Fruit fly (Drosophila melanogaster) whole organism, embryonic: ENCODE data around the gene Rab18.

Source experiments
- Ada2b ChIP-seq: fragments of 200-800 bp; sonication (Bioruptor generic); IDR thresholded peaks from 2 replicates; pipeline ENCODE4 v1.3.6; 2022; ENCODE audit warnings: missing biosample characterization, missing genetic modification characterization
- C15 ChIP-seq: fragments of 200-800 bp; sonication (Bioruptor generic); IDR thresholded peaks from 3 replicates; pipeline ENCODE4 v1.3.6; 2022; ENCODE audit warnings: missing biosample characterization, missing genetic modification characterization
- CG10321 ChIP-seq: fragments of 200-800 bp; sonication (Bioruptor generic); IDR thresholded peaks from 2 replicates; pipeline ENCODE4 v1.3.6; 2022; ENCODE audit warnings: missing biosample characterization, missing genetic modification characterization
- CG13296 ChIP-seq: fragments of 200-800 bp; sonication (Bioruptor generic); optimal IDR thresholded peaks from 3 replicates; lab custom pipeline; 2018; ENCODE audit warnings: missing biosample characterization, mild to moderate bottlenecking, missing genetic modification characterization
- CG14050 ChIP-seq: fragments of 200-800 bp; sonication (Bioruptor generic); IDR thresholded peaks from 3 replicates; pipeline ENCODE4 v1.3.6; 2022; ENCODE audit warnings: missing biosample characterization, missing genetic modification characterization
- CG1529 ChIP-seq: fragments of 200-800 bp; sonication (Bioruptor generic); optimal IDR thresholded peaks from 3 replicates; lab custom pipeline; 2018; ENCODE audit warnings: missing biosample characterization, missing genetic modification characterization
- CG15696 ChIP-seq: fragments of 200-800 bp; sonication (Bioruptor generic); optimal IDR thresholded peaks from 2 replicates; lab custom pipeline; 2019; ENCODE audit warnings: missing biosample characterization, mild to moderate bottlenecking, missing genetic modification characterization, moderate library complexity
- CG17385 ChIP-seq: fragments of 200-800 bp; sonication (Bioruptor generic); optimal IDR thresholded peaks from 3 replicates; lab custom pipeline; 2018; ENCODE audit warnings: missing biosample characterization, mild to moderate bottlenecking, missing genetic modification characterization
- CG17802 ChIP-seq: fragments of 200-800 bp; sonication (Bioruptor generic); optimal IDR thresholded peaks from 2 replicates; lab custom pipeline; 2018; ENCODE audit warnings: missing biosample characterization, mild to moderate bottlenecking, missing genetic modification characterization, moderate library complexity
- CG17912 ChIP-seq: fragments of 200-800 bp; sonication (Bioruptor generic); optimal IDR thresholded peaks from 2 replicates; lab custom pipeline; 2018; ENCODE audit warnings: missing biosample characterization, mild to moderate bottlenecking, missing genetic modification characterization
- CG2875 ChIP-seq: fragments of 200-800 bp; sonication (Bioruptor generic); optimal IDR thresholded peaks from 2 replicates; lab custom pipeline; 2017; ENCODE audit warnings: missing biosample characterization, mild to moderate bottlenecking, missing genetic modification characterization, missing genetic modification reagents
- CG31365 ChIP-seq: fragments of 200-800 bp; sonication (Bioruptor generic); optimal IDR thresholded peaks from 2 replicates; lab custom pipeline; 2018; ENCODE audit warnings: missing biosample characterization, mild to moderate bottlenecking, missing genetic modification characterization
- CG33213 ChIP-seq: fragments of 200-800 bp; sonication (Bioruptor generic); optimal IDR thresholded peaks from 3 replicates; lab custom pipeline; 2016; ENCODE audit warnings: missing biosample characterization, missing genetic modification characterization
- CG4424 ChIP-seq: fragments of 200-800 bp; sonication (Bioruptor generic); optimal IDR thresholded peaks from 3 replicates; lab custom pipeline; 2016; ENCODE audit warnings: missing biosample characterization, missing genetic modification characterization
- CG4854 ChIP-seq: fragments of 200-800 bp; sonication (Bioruptor generic); optimal IDR thresholded peaks from 2 replicates; lab custom pipeline; 2016; ENCODE audit warnings: missing biosample characterization, missing genetic modification characterization, inconsistent platforms
- CG5245 ChIP-seq: fragments of 200-800 bp; sonication (Bioruptor generic); optimal IDR thresholded peaks from 3 replicates; lab custom pipeline; 2016; ENCODE audit warnings: missing biosample characterization, missing genetic modification characterization
- CG6254 ChIP-seq: fragments of 200-800 bp; sonication (Bioruptor generic); optimal IDR thresholded peaks from 3 replicates; lab custom pipeline; 2017; ENCODE audit warnings: mild to moderate bottlenecking, missing biosample characterization, missing genetic modification reagents, missing genetic modification characterization
- CG6854 ChIP-seq: fragments of 200-800 bp; sonication (Bioruptor generic); optimal IDR thresholded peaks from 3 replicates; lab custom pipeline; 2017; ENCODE audit warnings: missing biosample characterization, mild to moderate bottlenecking, missing genetic modification characterization
- CG7556 ChIP-seq: fragments of 200-800 bp; sonication (Bioruptor generic); optimal IDR thresholded peaks from 2 replicates; lab custom pipeline; 2017; ENCODE audit warnings: missing biosample characterization, mild to moderate bottlenecking, missing genetic modification characterization
- CG7839 ChIP-seq: fragments of 200-800 bp; sonication (Bioruptor generic); optimal IDR thresholded peaks from 3 replicates; lab custom pipeline; 2018; ENCODE audit warnings: missing biosample characterization, mild to moderate bottlenecking, missing genetic modification characterization, moderate library complexity
- Camta ChIP-seq: fragments of 200-800 bp; sonication (Bioruptor generic); optimal IDR thresholded peaks from 2 replicates; lab custom pipeline; 2016; ENCODE audit warnings: missing biosample characterization, missing genetic modification characterization
- Chrac-16 ChIP-seq: fragments of 200-800 bp; sonication (Bioruptor generic); optimal IDR thresholded peaks from 3 replicates; lab custom pipeline; 2016; ENCODE audit warnings: missing biosample characterization, missing genetic modification characterization
- CrebB ChIP-seq: fragments of 200-800 bp; sonication (Bioruptor generic); optimal IDR thresholded peaks from 3 replicates; lab custom pipeline; 2018; ENCODE audit warnings: missing biosample characterization, mild to moderate bottlenecking, missing genetic modification characterization
- Doc3 ChIP-seq: fragments of 200-800 bp; sonication (Bioruptor generic); IDR thresholded peaks from 3 replicates; pipeline ENCODE4 v1.3.6; 2022; ENCODE audit warnings: missing biosample characterization, missing genetic modification characterization; ENCODE audit not compliant: partially characterized antibody
- Drgx ChIP-seq: fragments of 200-800 bp; sonication (Bioruptor generic); IDR thresholded peaks from 2 replicates; pipeline ENCODE4 v1.3.6; 2022; ENCODE audit warnings: missing biosample characterization, missing genetic modification characterization
- MTF-1 ChIP-seq: fragments of 200-800 bp; sonication (Bioruptor generic); optimal IDR thresholded peaks from 2 replicates; lab custom pipeline; 2018; ENCODE audit warnings: missing biosample characterization, mild to moderate bottlenecking, missing genetic modification characterization, borderline replicate concordance
- Mes4 ChIP-seq: fragments of 200-800 bp; sonication (Bioruptor generic); optimal IDR thresholded peaks from 2 replicates; lab custom pipeline; 2016; ENCODE audit warnings: missing biosample characterization, missing genetic modification characterization
- Mrtf ChIP-seq: fragments of 200-800 bp; sonication (Bioruptor generic); IDR thresholded peaks from 3 replicates; pipeline ENCODE4 v1.3.6; 2022; ENCODE audit warnings: missing biosample characterization, missing genetic modification characterization
- NK7.1 ChIP-seq: fragments of 200-800 bp; sonication (Bioruptor generic); optimal IDR thresholded peaks from 3 replicates; lab custom pipeline; 2016; ENCODE audit warnings: missing biosample characterization, missing genetic modification characterization
- Tbp ChIP-seq: fragments of >200 bp; optimal IDR thresholded peaks from 2 replicates; lab custom pipeline; 2018; ENCODE audit warnings: missing biosample characterization, missing genetic modification characterization
- Usf ChIP-seq: fragments of 200-800 bp; sonication (Bioruptor generic); optimal IDR thresholded peaks from 2 replicates; lab custom pipeline; 2017; ENCODE audit warnings: missing genotype, missing biosample characterization, missing genetic modification characterization
- dmrt11E ChIP-seq: fragments of 200-800 bp; sonication (Bioruptor generic); optimal IDR thresholded peaks from 3 replicates; lab custom pipeline; 2018; ENCODE audit warnings: missing biosample characterization, mild to moderate bottlenecking, missing genetic modification characterization, moderate library complexity
- esg ChIP-seq: fragments of 200-800 bp; sonication (Bioruptor generic); conservative IDR thresholded peaks from 2 replicates; pipeline ENCODE4 v1.3.6; 2022; ENCODE audit warnings: missing biosample characterization, missing genetic modification characterization
- fd96Cb ChIP-seq: fragments of 200-800 bp; sonication (Bioruptor generic); optimal IDR thresholded peaks from 2 replicates; lab custom pipeline; 2018; ENCODE audit warnings: missing biosample characterization, mild to moderate bottlenecking, missing genetic modification characterization, moderate library complexity
- gem ChIP-seq: fragments of 200-800 bp; sonication (Bioruptor generic); optimal IDR thresholded peaks from 2 replicates; lab custom pipeline; 2019; ENCODE audit warnings: missing biosample characterization, mild to moderate bottlenecking, missing genetic modification characterization, moderate library complexity
- gsb-n ChIP-seq: fragments of 200-800 bp; sonication (Bioruptor generic); optimal IDR thresholded peaks from 3 replicates; lab custom pipeline; 2018; ENCODE audit warnings: missing biosample characterization, mild to moderate bottlenecking, missing genetic modification characterization
- lab ChIP-seq: fragments of 200-800 bp; sonication (Bioruptor generic); optimal IDR thresholded peaks from 3 replicates; lab custom pipeline; 2017; ENCODE audit warnings: missing biosample characterization, missing genetic modification characterization, mild to moderate bottlenecking, moderate library complexity, missing genetic modification reagents
- lilli ChIP-seq: fragments of 200-800 bp; sonication (Bioruptor generic); optimal IDR thresholded peaks from 3 replicates; lab custom pipeline; 2016; ENCODE audit warnings: missing biosample characterization, missing genetic modification characterization
- lmd ChIP-seq: fragments of 200-800 bp; sonication (Bioruptor generic); IDR thresholded peaks from 2 replicates; pipeline ENCODE4 v1.3.6; 2022; ENCODE audit warnings: missing biosample characterization, missing genetic modification characterization
- lola ChIP-seq, 3 experiments: fragments of >200 bp in 2 of 3; fragments of 200-800 bp in 1 of 3; sonication (Bioruptor generic) in 1 of 3; optimal IDR thresholded peaks; 2 replicates each; lab custom pipeline; 2017 to 2019; ENCODE audit warnings: missing biosample characterization in 3 of 3, missing genetic modification characterization in 3 of 3, mild to moderate bottlenecking in 1 of 3, moderate library complexity in 1 of 3
- otp ChIP-seq: fragments of 200-800 bp; sonication (Bioruptor generic); IDR thresholded peaks from 3 replicates; pipeline ENCODE4, ENCODE4 v1.3.6; 2022; ENCODE audit warnings: missing biosample characterization, missing genetic modification characterization
- pb ChIP-seq: fragments of 200-800 bp; sonication (Bioruptor generic); optimal IDR thresholded peaks from 3 replicates; lab custom pipeline; 2016; ENCODE audit warnings: missing biosample characterization, missing genetic modification characterization
- ranshi ChIP-seq: fragments of 200-800 bp; sonication (Bioruptor generic); IDR thresholded peaks from 2 replicates; pipeline ENCODE4 v1.3.6; 2022; ENCODE audit warnings: missing biosample characterization, missing genetic modification characterization
- ro ChIP-seq: fragments of 200-800 bp; sonication (Bioruptor generic); IDR thresholded peaks from 2 replicates; pipeline ENCODE4 v1.3.6; 2022; ENCODE audit warnings: missing biosample characterization, missing genetic modification characterization
- sna ChIP-seq: fragments of 200-800 bp; sonication (Bioruptor generic); IDR thresholded peaks from 2 replicates; pipeline ENCODE4 v1.3.6; 2022; ENCODE audit warnings: missing biosample characterization, missing genetic modification characterization; ENCODE audit not compliant: partially characterized antibody
- sqz ChIP-seq: fragments of 200-800 bp; sonication (Bioruptor generic); optimal IDR thresholded peaks from 3 replicates; lab custom pipeline; 2018; ENCODE audit warnings: missing biosample characterization, mild to moderate bottlenecking, missing genetic modification characterization
- ssp ChIP-seq: fragments of 200-800 bp; sonication (Bioruptor generic); IDR thresholded peaks from 2 replicates; pipeline ENCODE4 v1.3.6; 2022; ENCODE audit warnings: missing biosample characterization, missing genetic modification characterization
- tin ChIP-seq: fragments of 200-800 bp; sonication (Bioruptor generic); optimal IDR thresholded peaks from 3 replicates; lab custom pipeline; 2016; ENCODE audit warnings: missing biosample characterization, missing genetic modification characterization
- wek ChIP-seq: fragments of 200-800 bp; sonication (Bioruptor generic); optimal IDR thresholded peaks from 3 replicates; lab custom pipeline; 2018; ENCODE audit warnings: missing biosample characterization, mild to moderate bottlenecking, missing genetic modification characterization, moderate library complexity
- wor ChIP-seq: fragments of 200-800 bp; sonication (Bioruptor generic); IDR thresholded peaks from 2 replicates; pipeline ENCODE4 v1.3.6; 2022; ENCODE audit warnings: missing biosample characterization, missing genetic modification characterization

Rab18 gene

dm6 chrX:5639083-5639482 lies 32.5 kb downstream of the Rab18 start (continued):
- TF ChIP-seq CG14050 (GFP tag; lab: Robert Waterston, UW) (no peak), CG15696 (tag; lab: Kevin White, UChicago) (peak; percentile 20), ranshi (GFP tag; lab: Robert Waterston, UW) (peak; percentile 52; the same call in 1 of the 2 replicates), fd96Cb (peak; percentile 59), CG6854 (GFP tag; lab: Kevin White, UChicago) (no peak), Camta (GFP tag; lab: Kevin White, UChicago) (peak; percentile 46), CG10321 (0 out of 2 replicates have a peak, but pooled peaks have one; percentile 18), MTF-1 (GFP tag; lab: Kevin White, UChicago) (no peak), C15 (GFP tag; lab: Robert Waterston, UW) (no peak), CG5245 (GFP tag; lab: Kevin White, UChicago) (peak; percentile 0), Tbp (GFP tag; lab: Kevin White, UChicago) (no peak), CG33213 (GFP tag; lab: Kevin White, UChicago) (peak; percentile 9), Mes4 (GFP tag; lab: Kevin White, UChicago) (peak; percentile 13), CG17385 (GFP tag; lab: Kevin White, UChicago) (peak; percentile 4), gsb-n (peak; percentile 72), CG2875 (GFP tag; lab: Kevin White, UChicago) (peak; percentile 38), gem (tag; lab: Kevin White, UChicago) (peak; percentile 74), sna (GFP tag; lab: Robert Waterston, UW) (no peak), NK7.1 (no peak), wor (0 out of 2 replicates have a peak, but pooled peaks have one; percentile 16), CrebB (tag; lab: Kevin White, UChicago) (no peak), CG4854 (GFP tag; lab: Kevin White, UChicago) (no peak), pb (GFP tag; lab: Kevin White, UChicago) (no peak), CG17912 (GFP tag; lab: Kevin White, UChicago) (no peak), CG7839 (peak; percentile 55), Doc3 (GFP tag; lab: Robert Waterston, UW) (no peak), Ada2b (GFP tag; lab: Robert Waterston, UW) (peak; percentile 44; the same call in 1 of the 2 replicates), Drgx (0 out of 2 replicates have a peak, but pooled peaks have one; percentile 21), otp (GFP tag; lab: Robert Waterston, UW) (peak; percentile 60; the same call in 2 of the 3 replicates), CG17802 (tag; lab: Kevin White, UChicago) (peak; percentile 13), esg (peak; percentile 19; the same call in 1 of the 2 replicates), sqz (no peak), ro (no peak), lilli (GFP tag; lab: Kevin White, UChicago) (peak; percentile 24), ssp (GFP tag; lab: Robert Waterston, UW) (peak; percentile 43), Usf (GFP tag; lab: Kevin White, UChicago) (peak; percentile 24), CG6254 (no peak), CG31365 (tag; lab: Kevin White, UChicago) (peak; percentile 1), dmrt11E (tag; lab: Kevin White, UChicago) (peak; percentile 77), lola (GFP tag; optimal IDR thresholded peaks at IDR 0.05; lab: Kevin White, UChicago) (peak in 1 of 3 experiments; percentile 60), lab (GFP tag; lab: Kevin White, UChicago) (peak; percentile 52), wek (GFP tag; lab: Kevin White, UChicago) (no peak), Mrtf (GFP tag; lab: Robert Waterston, UW) (no peak), CG1529 (GFP tag; lab: Kevin White, UChicago) (peak; percentile 45), tin (GFP tag; lab: Kevin White, UChicago) (peak; percentile 50), Chrac-16 (GFP tag; lab: Kevin White, UChicago) (peak; percentile 46), CG13296 (GFP tag; lab: Kevin White, UChicago) (no peak), lmd (GFP tag; lab: Robert Waterston, UW) (peak; percentile 55), CG7556 (GFP tag; lab: Kevin White, UChicago) (peak; percentile 62), CG4424 (GFP tag; lab: Kevin White, UChicago) (peak; percentile 15)
